Fruit fly (Drosophila melanogaster): Measurements from ENCODE around the gene ppk8.

Gene ppk8

DNA sequence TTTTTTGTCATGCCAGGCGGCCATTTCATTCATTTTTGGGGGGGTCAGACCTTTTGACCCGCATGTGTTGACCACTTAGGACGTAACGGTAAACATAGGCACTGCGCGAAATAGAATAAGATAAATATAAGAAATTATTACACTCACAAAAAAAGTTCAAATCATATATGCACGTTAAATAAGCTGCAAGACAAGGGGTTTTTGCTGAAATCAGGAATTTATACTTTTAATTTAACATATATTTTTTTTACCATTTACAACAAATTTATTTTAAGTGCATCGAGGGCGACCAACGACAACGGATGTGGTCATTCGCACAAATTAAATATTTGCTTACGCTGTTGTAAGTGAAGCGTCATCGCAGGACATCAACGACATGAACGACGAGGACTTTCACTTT, 23.6 kb downstream of the ppk8 start:
- no peak for TF ChIP-seq CG14655 (GFP tag; optimal IDR thresholded peaks at IDR 0.05)

DNA sequence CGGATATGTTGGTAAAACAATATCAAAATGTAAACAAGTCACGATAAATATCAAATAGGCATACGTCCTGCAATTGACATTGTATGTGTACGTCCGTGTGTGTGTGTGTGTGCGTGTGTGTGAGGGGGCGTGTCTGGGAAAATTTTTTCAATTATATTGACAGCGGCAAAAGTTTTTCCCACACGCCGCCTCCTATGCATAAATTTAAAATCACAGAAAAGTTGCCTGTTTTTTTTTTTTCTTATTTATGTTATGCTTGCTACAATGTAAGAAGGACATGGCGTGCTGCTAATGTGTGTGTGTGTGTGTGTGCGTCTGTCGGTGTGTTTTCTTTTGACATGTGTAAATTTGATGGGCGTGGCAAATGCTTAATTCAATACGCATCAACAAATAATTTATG, 28.7 kb downstream of the ppk8 start:
- no peak for TF ChIP-seq CG10348 (GFP tag; IDR thresholded peaks at IDR 0.05)
- TF ChIP-seq Snoo (tag; optimal IDR thresholded peaks at IDR 0.05) = no peak
- TF ChIP-seq EcR (GFP tag; optimal IDR thresholded peaks at IDR 0.05) = no peak
- TF ChIP-seq CG13204 (GFP tag; optimal IDR thresholded peaks at IDR 0.05) = no peak
- no peak for TF ChIP-seq Pif1A (GFP tag; optimal IDR thresholded peaks at IDR 0.05)
- TF ChIP-seq CG17806 (tag; optimal IDR thresholded peaks at IDR 0.05) = no peak
- TF ChIP-seq CG8159 (tag; optimal IDR thresholded peaks at IDR 0.05) = no peak
- TF ChIP-seq rn (GFP tag; IDR thresholded peaks at IDR 0.05) = no peak
- no peak for TF ChIP-seq fd96Ca (GFP tag; IDR thresholded peaks at IDR 0.05)
- no peak for TF ChIP-seq Pif1B (GFP tag; optimal IDR thresholded peaks at IDR 0.05)
- no peak for TF ChIP-seq CG4496 (GFP tag; IDR thresholded peaks at IDR 0.05)
- no peak for TF ChIP-seq CG32121 (GFP tag; IDR thresholded peaks at IDR 0.05)
- no peak for TF ChIP-seq D1 (tag; optimal IDR thresholded peaks at IDR 0.05)
- TF ChIP-seq Ets98B (GFP tag; IDR thresholded peaks at IDR 0.05) = no peak
- no peak for TF ChIP-seq CG14655 (GFP tag; optimal IDR thresholded peaks at IDR 0.05)
- no peak for TF ChIP-seq gl (tag; optimal IDR thresholded peaks at IDR 0.05)
- no peak for TF ChIP-seq CG8301 (tag; optimal IDR thresholded peaks at IDR 0.05)

DNA sequence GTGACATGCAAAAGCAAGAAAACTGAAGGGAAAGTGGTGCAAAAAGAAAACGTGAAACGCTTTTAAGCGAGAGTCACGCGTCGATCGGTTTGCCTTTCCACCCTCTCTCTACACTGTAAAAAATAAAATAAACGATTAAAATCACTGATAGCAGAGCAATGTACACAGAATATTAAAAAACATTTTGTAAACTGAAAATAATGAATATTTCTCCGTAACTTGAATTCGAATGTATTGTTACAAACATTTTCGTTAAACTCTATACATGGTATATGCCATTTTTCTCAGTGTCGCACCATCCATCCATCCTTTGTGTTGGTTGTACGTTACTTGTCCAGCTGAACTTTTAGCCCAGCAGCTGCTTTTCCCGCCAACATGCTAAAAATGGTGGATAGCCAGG, 36.6 kb downstream of the ppk8 start:
- TF ChIP-seq D1 (tag; optimal IDR thresholded peaks at IDR 0.05) = no peak
- no peak for TF ChIP-seq CG9948 (tag; optimal IDR thresholded peaks at IDR 0.05)
- TF ChIP-seq CG14655 (GFP tag; optimal IDR thresholded peaks at IDR 0.05) = peak; percentile 28
- TF ChIP-seq gl (tag; optimal IDR thresholded peaks at IDR 0.05) = no peak
- peak; percentile 19; the same call in 1 of the 2 replicates for TF ChIP-seq Ets98B (GFP tag; IDR thresholded peaks at IDR 0.05)
- TF ChIP-seq CG8159 (tag; optimal IDR thresholded peaks at IDR 0.05) = peak; percentile 16
- TF ChIP-seq EcR (GFP tag; optimal IDR thresholded peaks at IDR 0.05) = no peak
- TF ChIP-seq CG15710 (tag; optimal IDR thresholded peaks at IDR 0.05) = peak; percentile 13
- TF ChIP-seq fd96Ca (GFP tag; IDR thresholded peaks at IDR 0.05) = no peak
- TF ChIP-seq CG32121 (GFP tag; IDR thresholded peaks at IDR 0.05) = no peak
- TF ChIP-seq CG4496 (GFP tag; IDR thresholded peaks at IDR 0.05) = no peak
- TF ChIP-seq CG8301 (tag; optimal IDR thresholded peaks at IDR 0.05) = peak; percentile 27
- no peak for TF ChIP-seq CG13204 (GFP tag; optimal IDR thresholded peaks at IDR 0.05)
- no peak for TF ChIP-seq Pif1A (GFP tag; optimal IDR thresholded peaks at IDR 0.05)
- TF ChIP-seq CG10348 (GFP tag; IDR thresholded peaks at IDR 0.05) = no peak
- TF ChIP-seq Pif1B (GFP tag; optimal IDR thresholded peaks at IDR 0.05) = no peak
- no peak for TF ChIP-seq CG12605 (GFP tag; IDR thresholded peaks at IDR 0.05)
- TF ChIP-seq rn (GFP tag; IDR thresholded peaks at IDR 0.05) = no peak
- no peak for TF ChIP-seq CG34367 (tag; optimal IDR thresholded peaks at IDR 0.05)
- TF ChIP-seq Snoo (tag; optimal IDR thresholded peaks at IDR 0.05) = no peak

Data from whole organism, pupa.